Fruit fly (Drosophila melanogaster) whole organism, embryonic: ENCODE data around the gene Mo25.
A peak's percentile ranks its signal among the peaks of the same experiment; 100 is the strongest.

ENCODE experiments used
- Abd-B ChIP-seq: fragments of 200-800 bp; sonication (Bioruptor generic); optimal IDR thresholded peaks from 2 replicates; lab custom pipeline; 2018; ENCODE audit warnings: missing biosample characterization, mild to moderate bottlenecking, missing genetic modification characterization, moderate library complexity
- Atf6 ChIP-seq: fragments of 200-800 bp; sonication (Bioruptor generic); IDR thresholded peaks from 2 replicates; pipeline ENCODE4 v1.3.6; 2022; ENCODE audit warnings: missing biosample characterization, missing genetic modification characterization
- BEAF-32 ChIP-seq: fragments of 200-800 bp; sonication (Bioruptor generic); optimal IDR thresholded peaks from 3 replicates; lab custom pipeline; 2017; ENCODE audit warnings: missing biosample characterization, missing genetic modification characterization, mild to moderate bottlenecking, moderate library complexity, missing genetic modification reagents
- Bteb2 ChIP-seq: fragments of 200-800 bp; sonication (Bioruptor generic); optimal IDR thresholded peaks from 2 replicates; lab custom pipeline; 2016; ENCODE audit warnings: missing biosample characterization, missing genetic modification characterization
- CG11504 ChIP-seq: fragments of 200-800 bp; sonication (Bioruptor generic); optimal IDR thresholded peaks from 3 replicates; lab custom pipeline; 2019; ENCODE audit warnings: missing biosample characterization, mild to moderate bottlenecking, missing genetic modification characterization, moderate library complexity
- CG1233 ChIP-seq: fragments of 200-800 bp; sonication (Bioruptor generic); optimal IDR thresholded peaks from 4 replicates; lab custom pipeline; 2018; ENCODE audit warnings: missing biosample characterization, mild to moderate bottlenecking, missing genetic modification characterization
- CG13287 ChIP-seq: fragments of 200-800 bp; sonication (Bioruptor generic); IDR thresholded peaks from 2 replicates; pipeline ENCODE4 v1.3.6; 2022; ENCODE audit warnings: missing biosample characterization, missing genetic modification characterization; ENCODE audit not compliant: partially characterized antibody
- CG13775 ChIP-seq: fragments of 200-800 bp; sonication (Bioruptor generic); optimal IDR thresholded peaks from 3 replicates; lab custom pipeline; 2017; ENCODE audit warnings: missing biosample characterization, mild to moderate bottlenecking, missing genetic modification characterization
- CG14710 ChIP-seq: fragments of 200-800 bp; sonication (Bioruptor generic); optimal IDR thresholded peaks from 3 replicates; lab custom pipeline; 2019; ENCODE audit warnings: missing biosample characterization, mild to moderate bottlenecking, missing genetic modification characterization, moderate library complexity
- CG1602 ChIP-seq: fragments of 200-800 bp; sonication (Bioruptor generic); optimal IDR thresholded peaks from 3 replicates; lab custom pipeline; 2016; ENCODE audit warnings: missing biosample characterization, missing genetic modification characterization
- CG16779 ChIP-seq: fragments of 200-800 bp; sonication (Bioruptor generic); IDR thresholded peaks from 2 replicates; pipeline ENCODE4 v1.3.6; 2022; ENCODE audit warnings: missing biosample characterization, missing genetic modification characterization
- CG17328 ChIP-seq: fragments of 200-800 bp; sonication (Bioruptor generic); IDR thresholded peaks from 2 replicates; pipeline ENCODE4 v1.3.6; 2022; ENCODE audit warnings: missing biosample characterization, missing genetic modification characterization
- CG17359 ChIP-seq: fragments of 200-800 bp; sonication (Bioruptor generic); optimal IDR thresholded peaks from 3 replicates; lab custom pipeline; 2018; ENCODE audit warnings: missing biosample characterization, mild to moderate bottlenecking, missing genetic modification characterization, moderate library complexity
- CG17802 ChIP-seq: fragments of 200-800 bp; sonication (Bioruptor generic); optimal IDR thresholded peaks from 2 replicates; lab custom pipeline; 2018; ENCODE audit warnings: missing biosample characterization, mild to moderate bottlenecking, missing genetic modification characterization, moderate library complexity
- CG17829 ChIP-seq: fragments of 200-800 bp; optimal IDR thresholded peaks from 2 replicates; lab custom pipeline; 2019; ENCODE audit warnings: missing biosample characterization, mild to moderate bottlenecking, missing genetic modification characterization, moderate library complexity
- CG1792 ChIP-seq: fragments of 200-800 bp; sonication (Bioruptor generic); optimal IDR thresholded peaks from 2 replicates; lab custom pipeline; 2016; ENCODE audit warnings: missing biosample characterization, missing genetic modification characterization
- CG18599 ChIP-seq: fragments of 200-800 bp; sonication (Bioruptor generic); optimal IDR thresholded peaks from 3 replicates; lab custom pipeline; 2017; ENCODE audit warnings: missing biosample characterization, missing genetic modification characterization, mild to moderate bottlenecking, moderate library complexity, missing genetic modification reagents
- CG18619 ChIP-seq: fragments of 200-800 bp; sonication (Bioruptor generic); optimal IDR thresholded peaks from 3 replicates; lab custom pipeline; 2017; ENCODE audit warnings: missing biosample characterization, mild to moderate bottlenecking, missing genetic modification characterization
- CG32767 ChIP-seq: fragments of 200-800 bp; sonication (Bioruptor generic); IDR thresholded peaks from 2 replicates; pipeline ENCODE4 v1.3.6; 2022; ENCODE audit warnings: missing biosample characterization, missing genetic modification characterization
- CG4404 ChIP-seq: fragments of 200-800 bp; sonication (Bioruptor generic); IDR thresholded peaks from 2 replicates; pipeline ENCODE4 v1.3.6; 2022; ENCODE audit warnings: missing biosample characterization, missing genetic modification characterization
- CG6854 ChIP-seq: fragments of 200-800 bp; sonication (Bioruptor generic); optimal IDR thresholded peaks from 3 replicates; lab custom pipeline; 2017; ENCODE audit warnings: missing biosample characterization, mild to moderate bottlenecking, missing genetic modification characterization
- CG8388 ChIP-seq: fragments of 200-800 bp; sonication (Bioruptor generic); optimal IDR thresholded peaks from 2 replicates; lab custom pipeline; 2019; ENCODE audit warnings: missing biosample characterization, mild to moderate bottlenecking, missing genetic modification characterization, moderate library complexity
- CG8924 ChIP-seq: fragments of 200-800 bp; optimal IDR thresholded peaks from 3 replicates; lab custom pipeline; 2019; ENCODE audit warnings: missing biosample characterization, mild to moderate bottlenecking, missing genetic modification characterization, moderate library complexity
- Hr51 ChIP-seq, 2 experiments: fragments of 200-800 bp; sonication (Bioruptor generic); optimal IDR thresholded peaks; 2 replicates in 1 of 2; 3 replicates in 1 of 2; lab custom pipeline; 2016 to 2018; ENCODE audit warnings: missing biosample characterization in 2 of 2, missing genetic modification characterization in 2 of 2, mild to moderate bottlenecking in 1 of 2, moderate library complexity in 1 of 2
- Mrtf ChIP-seq: fragments of 200-800 bp; sonication (Bioruptor generic); IDR thresholded peaks from 3 replicates; pipeline ENCODE4 v1.3.6; 2022; ENCODE audit warnings: missing biosample characterization, missing genetic modification characterization
- Nf-YB ChIP-seq: fragments of 200-800 bp; sonication (Bioruptor generic); optimal IDR thresholded peaks from 3 replicates; lab custom pipeline; 2019; ENCODE audit warnings: missing biosample characterization, mild to moderate bottlenecking, missing genetic modification characterization, moderate library complexity
- Side ChIP-seq: fragments of 200-800 bp; sonication (Bioruptor generic); optimal IDR thresholded peaks from 2 replicates; lab custom pipeline; 2016; ENCODE audit warnings: missing biosample characterization, missing genetic modification characterization
- Sox100B ChIP-seq: fragments of 200-800 bp; sonication (Bioruptor generic); optimal IDR thresholded peaks from 3 replicates; lab custom pipeline; 2018; ENCODE audit warnings: missing biosample characterization, mild to moderate bottlenecking, missing genetic modification characterization
- Taf1 ChIP-seq: fragments of 200-800 bp; sonication (Bioruptor generic); IDR thresholded peaks from 2 replicates; pipeline ENCODE4 v1.3.6; 2022; ENCODE audit warnings: missing biosample characterization, missing genetic modification characterization
- Vsx1 ChIP-seq: fragments of 200-800 bp; sonication (Bioruptor generic); optimal IDR thresholded peaks from 2 replicates; lab custom pipeline; 2017; ENCODE audit warnings: missing biosample characterization, mild to moderate bottlenecking, missing genetic modification characterization, missing genetic modification reagents
- ase ChIP-seq: fragments of 200-800 bp; sonication (Bioruptor generic); IDR thresholded peaks from 3 replicates; pipeline ENCODE4 v1.3.6; 2022; ENCODE audit warnings: missing biosample characterization, missing genetic modification characterization
- chif ChIP-seq, 2 experiments: fragments of 200-800 bp; sonication (Bioruptor generic); optimal IDR thresholded peaks; 3 replicates each; lab custom pipeline; 2016; ENCODE audit warnings: missing biosample characterization in 2 of 2, missing genetic modification characterization in 2 of 2
- cwo ChIP-seq: fragments of 200-800 bp; sonication (Bioruptor generic); optimal IDR thresholded peaks from 3 replicates; lab custom pipeline; 2017; ENCODE audit warnings: missing biosample characterization, missing genetic modification characterization, mild to moderate bottlenecking, moderate library complexity, missing genetic modification reagents
- disco-r ChIP-seq: fragments of 200-800 bp; sonication (Bioruptor generic); optimal IDR thresholded peaks from 2 replicates; lab custom pipeline; 2016; ENCODE audit warnings: missing biosample characterization, missing genetic modification characterization
- dmrt99B ChIP-seq: fragments of 200-800 bp; sonication (Bioruptor generic); optimal IDR thresholded peaks from 2 replicates; lab custom pipeline; 2018; ENCODE audit warnings: missing biosample characterization, mild to moderate bottlenecking, missing genetic modification characterization, moderate library complexity
- fru ChIP-seq: fragments of >200 bp; optimal IDR thresholded peaks from 2 replicates; lab custom pipeline; 2017
- gsb-n ChIP-seq: fragments of 200-800 bp; sonication (Bioruptor generic); optimal IDR thresholded peaks from 3 replicates; lab custom pipeline; 2018; ENCODE audit warnings: missing biosample characterization, mild to moderate bottlenecking, missing genetic modification characterization
- hth ChIP-seq: fragments of >200 bp; optimal IDR thresholded peaks from 2 replicates; lab custom pipeline; 2017; ENCODE audit warnings: inconsistent platforms
- lov ChIP-seq, 2 experiments: fragments of 200-800 bp in 1 of 2; fragments of >200 bp in 1 of 2; sonication (Bioruptor generic) in 1 of 2; IDR thresholded peaks in 1 of 2; optimal IDR thresholded peaks in 1 of 2; 2 replicates in 1 of 2; 3 replicates in 1 of 2; pipeline versions ENCODE4 v1.3.6 to Lab custom; 2017 to 2022; ENCODE audit warnings: missing biosample characterization in 1 of 2, missing genetic modification characterization in 1 of 2
- nmo ChIP-seq: fragments of 200-800 bp; sonication (Bioruptor generic); optimal IDR thresholded peaks from 2 replicates; lab custom pipeline; 2018; ENCODE audit warnings: missing biosample characterization, mild to moderate bottlenecking, missing genetic modification characterization, moderate library complexity
- nom ChIP-seq: fragments of 200-800 bp; sonication (Bioruptor generic); optimal IDR thresholded peaks from 2 replicates; lab custom pipeline; 2017; ENCODE audit warnings: missing biosample characterization, missing genetic modification characterization, mild to moderate bottlenecking, moderate library complexity, missing genetic modification reagents
- onecut ChIP-seq: fragments of 200-800 bp; sonication (Bioruptor generic); IDR thresholded peaks from 2 replicates; pipeline ENCODE4 v1.3.6; 2022; ENCODE audit warnings: missing biosample characterization, missing genetic modification characterization
- run ChIP-seq: fragments of 200-800 bp; sonication (Bioruptor generic); optimal IDR thresholded peaks from 3 replicates; lab custom pipeline; 2018; ENCODE audit warnings: missing biosample characterization, mild to moderate bottlenecking, missing genetic modification characterization
- slou ChIP-seq: fragments of 200-800 bp; sonication (Bioruptor generic); optimal IDR thresholded peaks from 3 replicates; lab custom pipeline; 2016; ENCODE audit warnings: missing biosample characterization, missing genetic modification characterization
- sqz ChIP-seq: fragments of 200-800 bp; sonication (Bioruptor generic); optimal IDR thresholded peaks from 3 replicates; lab custom pipeline; 2018; ENCODE audit warnings: missing biosample characterization, mild to moderate bottlenecking, missing genetic modification characterization
- ssp ChIP-seq: fragments of 200-800 bp; sonication (Bioruptor generic); IDR thresholded peaks from 2 replicates; pipeline ENCODE4 v1.3.6; 2022; ENCODE audit warnings: missing biosample characterization, missing genetic modification characterization
- sug ChIP-seq: fragments of 200-800 bp; optimal IDR thresholded peaks from 2 replicates; lab custom pipeline; 2019; ENCODE audit warnings: missing biosample characterization, mild to moderate bottlenecking, missing genetic modification characterization, moderate library complexity
- tap ChIP-seq: fragments of 200-800 bp; optimal IDR thresholded peaks from 3 replicates; lab custom pipeline; 2019; ENCODE audit warnings: missing biosample characterization, mild to moderate bottlenecking, missing genetic modification characterization, moderate library complexity
- tup ChIP-seq: fragments of 200-800 bp; sonication (Bioruptor generic); optimal IDR thresholded peaks from 2 replicates; lab custom pipeline; 2016; ENCODE audit warnings: missing biosample characterization, mild to moderate bottlenecking, missing genetic modification characterization, moderate library complexity
- usp ChIP-seq: fragments of >200 bp; optimal IDR thresholded peaks from 2 replicates; lab custom pipeline; 2017; ENCODE audit warnings: missing biosample characterization, missing genetic modification characterization
- zen2 ChIP-seq: fragments of 200-800 bp; sonication (Bioruptor generic); IDR thresholded peaks from 3 replicates; pipeline ENCODE4 v1.3.6; 2022; ENCODE audit warnings: missing biosample characterization, missing genetic modification characterization; ENCODE audit not compliant: partially characterized antibody

Gene Mo25

DNA sequence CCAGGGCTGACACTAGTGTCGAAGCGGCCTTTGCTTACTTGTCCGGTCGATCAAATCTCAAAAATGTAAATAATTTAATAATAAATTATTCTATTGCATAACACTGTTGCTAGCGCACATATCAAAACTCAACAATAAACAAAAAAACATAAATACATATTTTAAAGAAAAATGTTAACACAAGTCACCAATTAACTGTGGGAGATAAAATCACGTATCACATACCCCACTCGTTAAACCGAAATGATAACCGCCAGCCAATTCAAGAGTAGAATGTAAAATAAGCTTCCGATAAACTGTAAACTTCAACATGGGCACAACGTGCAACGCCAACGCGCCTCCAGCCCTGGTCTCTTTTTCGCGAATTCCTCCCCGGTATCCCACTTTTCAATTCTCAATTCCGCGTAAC is 12.5 kb downstream of the Mo25 start, which contains the start of gene Arts (continued):
- TF ChIP-seq onecut (GFP tag; lab: Robert Waterston, UW) (no peak), Nf-YB (GFP tag; lab: Kevin White, UChicago) (no peak), nmo (GFP tag; lab: Kevin White, UChicago) (peak; percentile 49), hth (lab: Kevin White, UChicago) (no peak), Bteb2 (GFP tag; lab: Kevin White, UChicago) (no peak), run (tag; lab: Kevin White, UChicago) (no peak), Hr51 (GFP tag; optimal IDR thresholded peaks at IDR 0.05; lab: Kevin White, UChicago) (no peak), CG16779 (GFP tag; lab: Robert Waterston, UW) (no peak), ssp (GFP tag; lab: Robert Waterston, UW) (no peak), fru (lab: Kevin White, UChicago) (no peak), disco-r (GFP tag; lab: Kevin White, UChicago) (no peak), CG17802 (tag; lab: Kevin White, UChicago) (no peak), CG1792 (GFP tag; lab: Kevin White, UChicago) (no peak), slou (no peak), CG17328 (no peak), usp (no peak), CG14710 (tag; lab: Kevin White, UChicago) (peak; percentile 51), CG1602 (peak; percentile 10), sug (peak; percentile 65), CG13287 (GFP tag; lab: Robert Waterston, UW) (no peak), Taf1 (GFP tag; lab: Robert Waterston, UW) (no peak), tup (GFP tag; lab: Kevin White, UChicago) (no peak), sqz (GFP tag; lab: Kevin White, UChicago) (peak; percentile 40), CG8388 (peak; percentile 14), gsb-n (tag; lab: Kevin White, UChicago) (peak; percentile 2), Side (GFP tag; lab: Kevin White, UChicago) (no peak), BEAF-32 (peak; percentile 31), Sox100B (peak; percentile 34), zen2 (GFP tag; lab: Robert Waterston, UW) (no peak), CG32767 (GFP tag; lab: Robert Waterston, UW) (no peak), dmrt99B (tag; lab: Kevin White, UChicago) (peak; percentile 2), CG13775 (GFP tag; lab: Kevin White, UChicago) (peak; percentile 61), ase (GFP tag; lab: Robert Waterston, UW) (no peak), CG18599 (GFP tag; lab: Kevin White, UChicago) (peak; percentile 44), nom (GFP tag; lab: Kevin White, UChicago) (no peak), chif (GFP tag; optimal IDR thresholded peaks at IDR 0.05; lab: Kevin White, UChicago) (no peak), tap (tag; lab: Kevin White, UChicago) (no peak), Vsx1 (peak; percentile 91), CG17359 (tag; lab: Kevin White, UChicago) (no peak), Abd-B (GFP tag; lab: Kevin White, UChicago) (peak; percentile 27), CG17829 (tag; lab: Kevin White, UChicago) (peak; percentile 24), CG4404 (GFP tag; lab: Robert Waterston, UW) (no peak), CG8924 (tag; lab: Kevin White, UChicago) (peak; percentile 20), CG6854 (GFP tag; lab: Kevin White, UChicago) (no peak), lov (optimal IDR thresholded peaks at IDR 0.05; lab: Kevin White, UChicago) (no peak), lov (GFP tag; IDR thresholded peaks at IDR 0.05; lab: Robert Waterston, UW) (no peak), CG18619 (GFP tag; lab: Kevin White, UChicago) (no peak), Atf6 (GFP tag; lab: Robert Waterston, UW) (no peak), CG11504 (peak; percentile 42), Mrtf (GFP tag; lab: Robert Waterston, UW) (no peak), cwo (GFP tag; lab: Kevin White, UChicago) (no peak), CG1233 (peak; percentile 9)
